Fruit fly (Drosophila melanogaster): Measurements from ENCODE around the gene Cubn.

dm6 chrX:9582659-9583317 lies 11.7 kb upstream of the Cubn start:
- TF ChIP-seq CG14711 (tag; optimal IDR thresholded peaks at IDR 0.05) (peak; percentile 68), kay (GFP tag; ENCODE audit: borderline replicate concordance) (peak; percentile 79), CG5204 (GFP tag; optimal IDR thresholded peaks at IDR 0.05) (peak; percentile 48)
